Worm (Caenorhabditis elegans) whole organism, young adult: ENCODE data around the gene npp-15.

Experiments
- lin-26 ChIP-seq: fragments of 200-800 bp; sonication (Bioruptor generic); IDR thresholded peaks from 2 replicates; pipeline ENCODE4 v1.3.6; 2022; ENCODE audit warnings: missing genetic modification reagents, missing genetic modification characterization, missing compliant biosample characterization
- lir-1 ChIP-seq: fragments of 200-800 bp; sonication (Bioruptor generic); conservative IDR thresholded peaks from 2 replicates; pipeline ENCODE4 v1.3.6; 2022; ENCODE audit warnings: missing genetic modification reagents, missing genetic modification characterization, missing compliant biosample characterization

DNA sequence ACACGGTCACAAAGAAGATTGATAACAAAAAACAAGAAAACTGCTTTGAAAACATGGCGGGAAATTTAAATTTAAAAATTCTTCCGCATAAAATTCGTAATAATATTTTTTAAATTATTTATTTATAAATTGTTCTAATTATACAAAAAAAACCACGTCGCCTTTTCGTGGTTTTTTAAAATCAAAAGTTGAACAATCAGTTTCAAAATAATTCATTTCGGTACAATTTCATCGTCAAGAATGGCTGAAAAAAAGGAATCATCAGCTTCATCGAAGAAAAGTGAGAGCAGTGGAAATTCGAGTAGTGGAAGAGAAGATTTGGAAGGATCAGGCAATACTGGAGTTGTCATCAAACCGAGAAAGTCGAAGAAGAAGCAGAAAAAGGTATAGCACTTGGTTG lies 40.3 kb downstream of the npp-15 start, which contains the start of the genes F54H12.8 and F54H12.7:
- TF ChIP-seq lin-26 (GFP tag; lab: Robert Waterston, UW): no peak
- no peak for TF ChIP-seq lir-1
